Worm (Caenorhabditis elegans) whole organism, L2 larva: ENCODE measurements around the gene T08A9.13.

Experiments used
- Y55F3AM.14 ChIP-seq: fragments of 200-800 bp; sonication (Bioruptor generic); optimal IDR thresholded peaks from 2 replicates; lab custom pipeline; 2018; ENCODE audit warnings: mild to moderate bottlenecking, missing genetic modification characterization, missing compliant biosample characterization
- ZK546.5 ChIP-seq: sonication (generic microtip); optimal IDR thresholded peaks from 2 replicates; lab custom pipeline; 2017; ENCODE audit warnings: missing biosample characterization, missing genetic modification characterization
- aly-2 ChIP-seq: fragments of 150-350 bp; optimal IDR thresholded peaks from 2 replicates; lab custom pipeline; 2014; ENCODE audit warnings: missing biosample characterization, missing genetic modification characterization
- ceh-16 ChIP-seq: fragments of 150-350 bp; optimal IDR thresholded peaks from 2 replicates; lab custom pipeline; 2014; ENCODE audit warnings: missing biosample characterization, missing genetic modification characterization
- ceh-82 ChIP-seq: fragments of 150-350 bp; optimal IDR thresholded peaks from 2 replicates; lab custom pipeline; 2014; ENCODE audit warnings: missing biosample characterization, missing genetic modification characterization
- crh-2 ChIP-seq: sonication (generic microtip); optimal IDR thresholded peaks from 2 replicates; lab custom pipeline; 2017; ENCODE audit warnings: missing biosample characterization, missing genetic modification characterization
- dmd-4 ChIP-seq: sonication (generic microtip); optimal IDR thresholded peaks from 2 replicates; lab custom pipeline; 2017; ENCODE audit warnings: missing biosample characterization, missing genetic modification characterization
- elt-1 ChIP-seq: fragments of 150-350 bp; optimal IDR thresholded peaks from 2 replicates; lab custom pipeline; 2014; ENCODE audit warnings: missing biosample characterization, missing genetic modification characterization
- fos-1 ChIP-seq: fragments of 150-350 bp; optimal IDR thresholded peaks from 2 replicates; lab custom pipeline; 2014; ENCODE audit warnings: missing biosample characterization, missing genetic modification characterization
- lin-11 ChIP-seq: fragments of 150-350 bp; sonication (generic microtip); optimal IDR thresholded peaks from 2 replicates; lab custom pipeline; 2014; ENCODE audit warnings: missing biosample characterization, missing genetic modification characterization, inconsistent platforms, mixed read lengths
- lin-13 ChIP-seq: fragments of 150-350 bp; optimal IDR thresholded peaks from 2 replicates; lab custom pipeline; 2014; ENCODE audit warnings: missing biosample characterization, missing genetic modification reagents, missing genetic modification characterization
- mab-5 ChIP-seq: fragments of 150-350 bp; optimal IDR thresholded peaks from 2 replicates; lab custom pipeline; 2014; ENCODE audit warnings: missing biosample characterization, missing genetic modification characterization
- mbf-1 ChIP-seq: sonication (generic microtip); optimal IDR thresholded peaks from 2 replicates; lab custom pipeline; 2017; ENCODE audit warnings: missing biosample characterization, missing genetic modification characterization
- mdl-1 ChIP-seq, 2 experiments: fragments of 150-350 bp in 1 of 2; sonication (generic microtip) in 1 of 2; optimal IDR thresholded peaks; 2 replicates each; lab custom pipeline; 2017; ENCODE audit warnings: missing biosample characterization in 2 of 2, missing genetic modification characterization in 2 of 2
- nhr-10 ChIP-seq: sonication (generic microtip); optimal IDR thresholded peaks from 2 replicates; lab custom pipeline; 2017; ENCODE audit warnings: missing biosample characterization, missing genetic modification characterization
- nhr-12 ChIP-seq: fragments of 150-350 bp; optimal IDR thresholded peaks from 2 replicates; lab custom pipeline; 2014; ENCODE audit warnings: missing biosample characterization, missing genetic modification characterization
- nhr-129 ChIP-seq: fragments of 150-350 bp; optimal IDR thresholded peaks from 2 replicates; lab custom pipeline; 2014; ENCODE audit warnings: missing biosample characterization, missing genetic modification characterization
- nhr-21 ChIP-seq: fragments of 150-350 bp; optimal IDR thresholded peaks from 2 replicates; lab custom pipeline; 2014; ENCODE audit warnings: missing biosample characterization, missing genetic modification characterization
- nhr-25 ChIP-seq: fragments of 150-350 bp; sonication (generic microtip); optimal IDR thresholded peaks from 3 replicates; lab custom pipeline; 2014; ENCODE audit warnings: missing biosample characterization, missing genetic modification characterization
- nhr-6 ChIP-seq: fragments of 150-350 bp; optimal IDR thresholded peaks from 2 replicates; lab custom pipeline; 2014; ENCODE audit warnings: missing biosample characterization, missing genetic modification characterization
- nhr-77 ChIP-seq: fragments of 150-350 bp; optimal IDR thresholded peaks from 2 replicates; lab custom pipeline; 2014; ENCODE audit warnings: missing biosample characterization, missing genetic modification characterization
- peb-1 ChIP-seq: fragments of 150-350 bp; optimal IDR thresholded peaks from 2 replicates; lab custom pipeline; 2014; ENCODE audit warnings: missing biosample characterization, missing genetic modification characterization
- sem-4 ChIP-seq: fragments of 150-350 bp; optimal IDR thresholded peaks from 2 replicates; lab custom pipeline; 2014; ENCODE audit warnings: missing biosample characterization, missing genetic modification reagents, missing genetic modification characterization
- skn-1 ChIP-seq: sonication (generic microtip); optimal IDR thresholded peaks from 2 replicates; lab custom pipeline; 2017; ENCODE audit warnings: missing biosample characterization, missing genetic modification characterization
- sma-3 ChIP-seq: sonication (generic microtip); optimal IDR thresholded peaks from 2 replicates; lab custom pipeline; 2016; ENCODE audit warnings: missing genetic modification reagents, missing genetic modification characterization, missing compliant biosample characterization
- sma-9 ChIP-seq, 2 experiments: fragments of 150-350 bp in 1 of 2; sonication (generic microtip) in 1 of 2; optimal IDR thresholded peaks; 2 replicates each; lab custom pipeline; 2014 to 2016; ENCODE audit warnings: missing genetic modification characterization in 2 of 2, mild to moderate bottlenecking in 1 of 2, missing biosample characterization in 1 of 2, missing compliant biosample characterization in 1 of 2, missing genetic modification reagents in 1 of 2, moderate library complexity in 1 of 2
- snpc-4 ChIP-seq: fragments of 150-350 bp; optimal IDR thresholded peaks from 2 replicates; lab custom pipeline; 2014; ENCODE audit warnings: missing biosample characterization, missing genetic modification characterization
- unc-39 ChIP-seq: fragments of 150-350 bp; optimal IDR thresholded peaks from 2 replicates; lab custom pipeline; 2014; ENCODE audit warnings: missing biosample characterization, missing genetic modification characterization
- unc-55 ChIP-seq: fragments of 150-350 bp; sonication (generic microtip); optimal IDR thresholded peaks from 3 replicates; lab custom pipeline; 2014; ENCODE audit warnings: missing biosample characterization, missing genetic modification reagents, missing genetic modification characterization
- zag-1 ChIP-seq: fragments of 150-350 bp; optimal IDR thresholded peaks from 2 replicates; lab custom pipeline; 2014; ENCODE audit warnings: missing biosample characterization, missing genetic modification characterization
- ztf-4 ChIP-seq: fragments of 150-350 bp; optimal IDR thresholded peaks from 2 replicates; lab custom pipeline; 2014; ENCODE audit warnings: missing biosample characterization, missing genetic modification characterization

Gene T08A9.13

ce11 chrX:7306434-7306833, 15.8 kb downstream of the T08A9.13 start (continued):
- no peak for TF ChIP-seq nhr-77
- no peak for TF ChIP-seq unc-39 (tag; lab: Kevin White, UChicago)
- TF ChIP-seq crh-2 (tag; lab: Kevin White, UChicago) = peak; percentile 85
- TF ChIP-seq sem-4 (tag; lab: Kevin White, UChicago) = no peak
- TF ChIP-seq unc-55 (GFP tag; lab: Kevin White, UChicago) = peak; percentile 81
- peak; percentile 14 for TF ChIP-seq nhr-6 (tag; lab: Kevin White, UChicago)
- TF ChIP-seq peb-1 (tag; lab: Kevin White, UChicago) = no peak
- TF ChIP-seq, all 48 proteins: peak for 17

ce11 chrX:7305520-7306186, 16.6 kb downstream of the T08A9.13 start, which contains the start of gene sur-5:
TSS of gene sur-5 (minus strand) at chrX:7305570.
- peak; percentile 50 for TF ChIP-seq nhr-21
- no peak for TF ChIP-seq elt-1 (tag; lab: Kevin White, UChicago)
- TF ChIP-seq ZK546.5 (tag; lab: Kevin White, UChicago) = no peak
- TF ChIP-seq mbf-1 (tag; lab: Kevin White, UChicago) = no peak
- no peak for TF ChIP-seq dmd-4 (tag; lab: Kevin White, UChicago)
- no peak for TF ChIP-seq aly-2 (tag; lab: Kevin White, UChicago)
- TF ChIP-seq sem-4 (tag; lab: Kevin White, UChicago) = peak; percentile 47
- TF ChIP-seq unc-39 (tag; lab: Kevin White, UChicago) = no peak
- peak; percentile 40 for TF ChIP-seq fos-1 (tag; lab: Kevin White, UChicago)
- TF ChIP-seq crh-2 (tag; lab: Kevin White, UChicago) = peak; percentile 49
- TF ChIP-seq sma-3 (GFP tag; lab: Kevin White, UChicago) = peak; percentile 43
- no peak for TF ChIP-seq snpc-4 (tag; lab: Kevin White, UChicago)
- no peak for TF ChIP-seq ztf-4 (tag; lab: Kevin White, UChicago)
- peak; percentile 83 for TF ChIP-seq sma-9 (GFP tag; optimal IDR thresholded peaks at IDR 0.05; lab: Kevin White, UChicago)
- no peak for TF ChIP-seq sma-9 (tag; optimal IDR thresholded peaks at IDR 0.05; lab: Kevin White, UChicago)
- peak; percentile 20 for TF ChIP-seq nhr-25 (tag; lab: Kevin White, UChicago)
- TF ChIP-seq nhr-129 (tag; lab: Kevin White, UChicago) = peak; percentile 21
- peak; percentile 35 for TF ChIP-seq skn-1
- TF ChIP-seq mdl-1 (tag; optimal IDR thresholded peaks at IDR 0.05; lab: Kevin White, UChicago) = peak in 1 of 2 experiments; percentile 47

- TF ChIP-seq fos-1 (tag; lab: Kevin White, UChicago) (peak; percentile 10), ceh-82 (tag; lab: Kevin White, UChicago) (no peak)
Observed at ce11 chrX:7303115-7303514, 19.1 kb downstream of the T08A9.13 start.

ce11 chrX:7298652-7299051, 23.6 kb downstream of the T08A9.13 start, which contains the start of gene K03A1.4:
TSS of gene K03A1.4 (minus strand) at chrX:7298752.
- TF ChIP-seq nhr-25 (tag; lab: Kevin White, UChicago) = no peak
- TF ChIP-seq sma-9 (GFP tag; optimal IDR thresholded peaks at IDR 0.05; lab: Kevin White, UChicago) = no peak
- no peak for TF ChIP-seq sma-9 (tag; optimal IDR thresholded peaks at IDR 0.05; lab: Kevin White, UChicago)
- no peak for TF ChIP-seq mdl-1 (tag; optimal IDR thresholded peaks at IDR 0.05; lab: Kevin White, UChicago)
- no peak for TF ChIP-seq elt-1 (tag; lab: Kevin White, UChicago)
- TF ChIP-seq lin-11 (tag; lab: Kevin White, UChicago) = no peak
- TF ChIP-seq fos-1 (tag; lab: Kevin White, UChicago) = no peak
- TF ChIP-seq nhr-12 = no peak
- TF ChIP-seq peb-1 (tag; lab: Kevin White, UChicago) = no peak
- TF ChIP-seq snpc-4 (tag; lab: Kevin White, UChicago) = no peak
- no peak for TF ChIP-seq unc-39 (tag; lab: Kevin White, UChicago)
- TF ChIP-seq unc-55 (GFP tag; lab: Kevin White, UChicago) = no peak
- TF ChIP-seq ztf-4 (tag; lab: Kevin White, UChicago) = no peak
- no peak for TF ChIP-seq mbf-1 (tag; lab: Kevin White, UChicago)
- TF ChIP-seq zag-1 (tag; lab: Kevin White, UChicago) = no peak
- no peak for TF ChIP-seq ceh-16 (tag; lab: Kevin White, UChicago)
- TF ChIP-seq Y55F3AM.14 = no peak
- no peak for TF ChIP-seq nhr-77
- TF ChIP-seq nhr-6 (tag; lab: Kevin White, UChicago) = no peak
- TF ChIP-seq mab-5 = no peak
- no peak for TF ChIP-seq lin-13 (GFP tag; lab: Kevin White, UChicago)

ce11 chrX:7296310-7296709, 25.9 kb downstream of the T08A9.13 start:
- TF ChIP-seq nhr-10 = no peak
